Worm (Caenorhabditis elegans): ENCODE measurements around the gene tre-5.

DNA sequence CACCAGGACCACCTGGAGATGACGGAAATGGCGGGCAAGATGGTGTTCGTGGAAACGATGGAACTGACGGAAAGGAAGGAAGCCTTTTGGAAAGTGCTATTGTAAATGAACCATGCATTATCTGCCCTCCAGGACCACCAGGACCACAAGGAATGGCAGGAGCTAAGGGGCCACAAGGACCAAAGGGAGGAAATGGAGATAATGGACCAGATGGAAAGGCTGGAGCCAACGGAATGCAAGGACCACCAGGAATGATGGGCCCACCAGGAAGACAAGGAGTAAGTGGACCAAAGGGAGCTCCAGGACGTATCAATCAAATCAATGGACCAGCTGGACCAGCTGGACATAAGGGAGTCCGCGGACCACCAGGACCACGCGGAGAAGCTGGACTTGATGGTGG lies 31.4 kb downstream of the tre-5 start:
- TF ChIP-seq him-1 (tag; optimal IDR thresholded peaks at IDR 0.05) = no peak
- no peak for TF ChIP-seq W03F9.2 (tag; optimal IDR thresholded peaks at IDR 0.05)

Measured in whole organism, L4/young adult.